Worm (Caenorhabditis elegans) whole organism, late embryonic: Measurements from ENCODE around the gene ddx-15.

Experiments
- C08G9.2 ChIP-seq: sonication (generic microtip); optimal IDR thresholded peaks from 2 replicates; lab custom pipeline; 2016; ENCODE audit warnings: mild to moderate bottlenecking, missing genetic modification characterization, moderate library complexity, missing compliant biosample characterization
- K02D7.2 ChIP-seq: sonication (generic microtip); optimal IDR thresholded peaks from 2 replicates; lab custom pipeline; 2017; ENCODE audit warnings: mild to moderate bottlenecking, missing genetic modification characterization, missing compliant biosample characterization
- K09A11.1 ChIP-seq: sonication (generic microtip); optimal IDR thresholded peaks from 2 replicates; lab custom pipeline; 2017; ENCODE audit warnings: antibody characterized with exemption, mild to moderate bottlenecking, missing genetic modification characterization, missing compliant biosample characterization; ENCODE audit not compliant: insufficient read depth
- T23F11.4 ChIP-seq: fragments of 200-800 bp; sonication (Bioruptor generic); optimal IDR thresholded peaks from 2 replicates; lab custom pipeline; 2018; ENCODE audit warnings: mild to moderate bottlenecking, missing genetic modification characterization, missing compliant biosample characterization
- Y22D7AL.16 ChIP-seq: sonication (generic microtip); optimal IDR thresholded peaks from 2 replicates; lab custom pipeline; 2016; ENCODE audit warnings: missing genetic modification characterization, missing compliant biosample characterization
- ahr-1 ChIP-seq: sonication (generic microtip); optimal IDR thresholded peaks from 2 replicates; lab custom pipeline; 2016; ENCODE audit warnings: missing genetic modification characterization, missing compliant biosample characterization
- ceh-14 ChIP-seq: sonication (generic microtip); optimal IDR thresholded peaks from 2 replicates; lab custom pipeline; 2016; ENCODE audit warnings: missing genotype, missing genetic modification characterization, missing compliant biosample characterization
- ceh-18 ChIP-seq: sonication (generic microtip); optimal IDR thresholded peaks from 2 replicates; lab custom pipeline; 2016; ENCODE audit warnings: missing genetic modification characterization, missing compliant biosample characterization
- ceh-2 ChIP-seq: sonication (generic microtip); optimal IDR thresholded peaks from 2 replicates; lab custom pipeline; 2016; ENCODE audit warnings: missing genotype, missing genetic modification characterization, missing compliant biosample characterization
- ceh-24 ChIP-seq: sonication (generic microtip); optimal IDR thresholded peaks from 2 replicates; lab custom pipeline; 2016; ENCODE audit warnings: mild to moderate bottlenecking, missing genetic modification characterization, missing compliant biosample characterization
- ceh-30 ChIP-seq: fragments of 150-350 bp; optimal IDR thresholded peaks from 2 replicates; lab custom pipeline; 2014; ENCODE audit warnings: missing biosample characterization, missing genetic modification characterization
- ceh-31 ChIP-seq: sonication (generic microtip); optimal IDR thresholded peaks from 2 replicates; lab custom pipeline; 2016; ENCODE audit warnings: missing genetic modification characterization, missing compliant biosample characterization
- ceh-45 ChIP-seq: fragments of 200-800 bp; sonication (Bioruptor generic); IDR thresholded peaks from 2 replicates; pipeline ENCODE4 v1.3.6; 2022; ENCODE audit warnings: missing genetic modification reagents, missing genetic modification characterization, missing compliant biosample characterization
- ceh-48 ChIP-seq: sonication (generic microtip); optimal IDR thresholded peaks from 2 replicates; lab custom pipeline; 2016; ENCODE audit warnings: missing genetic modification characterization, inconsistent platforms, missing compliant biosample characterization
- che-1 ChIP-seq: sonication (generic microtip); optimal IDR thresholded peaks from 2 replicates; lab custom pipeline; 2016; ENCODE audit warnings: mild to moderate bottlenecking, missing genetic modification characterization, missing compliant biosample characterization
- dmd-4 ChIP-seq: sonication (generic microtip); optimal IDR thresholded peaks from 2 replicates; lab custom pipeline; 2016; ENCODE audit warnings: borderline replicate concordance, missing genetic modification characterization, missing compliant biosample characterization
- fkh-10 ChIP-seq: fragments of 150-350 bp; optimal IDR thresholded peaks from 2 replicates; lab custom pipeline; 2014; ENCODE audit warnings: missing biosample characterization, missing genetic modification reagents, missing genetic modification characterization
- hlh-15 ChIP-seq: sonication (generic microtip); optimal IDR thresholded peaks from 2 replicates; lab custom pipeline; 2016; ENCODE audit warnings: missing genetic modification characterization, missing compliant biosample characterization
- hlh-30 ChIP-seq: sonication (generic microtip); optimal IDR thresholded peaks from 2 replicates; lab custom pipeline; 2017; ENCODE audit warnings: antibody characterized with exemption, missing genetic modification characterization, missing compliant biosample characterization; ENCODE audit not compliant: insufficient read depth
- hlh-6 ChIP-seq: sonication (generic microtip); optimal IDR thresholded peaks from 2 replicates; lab custom pipeline; 2016; ENCODE audit warnings: missing genotype, missing genetic modification characterization, missing compliant biosample characterization
- lin-11 ChIP-seq: fragments of 200-800 bp; sonication (Bioruptor generic); optimal IDR thresholded peaks from 2 replicates; lab custom pipeline; 2018; ENCODE audit warnings: mild to moderate bottlenecking, missing genetic modification characterization, missing compliant biosample characterization
- madf-2 ChIP-seq: sonication (generic microtip); optimal IDR thresholded peaks from 2 replicates; lab custom pipeline; 2017; ENCODE audit warnings: missing genetic modification characterization, missing compliant biosample characterization
- nhr-232 ChIP-seq: sonication (generic microtip); optimal IDR thresholded peaks from 2 replicates; lab custom pipeline; 2016; ENCODE audit warnings: missing genetic modification characterization, missing compliant biosample characterization
- npax-4 ChIP-seq: sonication (generic microtip); optimal IDR thresholded peaks from 2 replicates; lab custom pipeline; 2016; ENCODE audit warnings: missing genetic modification characterization, missing compliant biosample characterization
- pag-3 ChIP-seq: sonication (generic microtip); optimal IDR thresholded peaks from 2 replicates; lab custom pipeline; 2016; ENCODE audit warnings: missing compliant biosample characterization, missing genetic modification characterization, borderline replicate concordance
- pax-1 ChIP-seq: fragments of 150-350 bp; optimal IDR thresholded peaks from 2 replicates; lab custom pipeline; 2014; ENCODE audit warnings: missing biosample characterization, missing genetic modification characterization
- pha-4 ChIP-seq: fragments of 150-350 bp; optimal IDR thresholded peaks from 2 replicates; lab custom pipeline; 2018; ENCODE audit warnings: missing biosample characterization, missing genetic modification reagents, missing genetic modification characterization
- ref-2 ChIP-seq: sonication (generic microtip); optimal IDR thresholded peaks from 2 replicates; lab custom pipeline; 2016; ENCODE audit warnings: missing genetic modification characterization, missing compliant biosample characterization
- sox-2 ChIP-seq: fragments of 200-800 bp; sonication (Bioruptor generic); IDR thresholded peaks from 2 replicates; pipeline ENCODE4 v1.3.6; 2022; ENCODE audit warnings: missing genetic modification reagents, missing genetic modification characterization, missing compliant biosample characterization
- sox-4 ChIP-seq: sonication (generic microtip); optimal IDR thresholded peaks from 2 replicates; lab custom pipeline; 2017; ENCODE audit warnings: mild to moderate bottlenecking, missing genetic modification characterization, inconsistent platforms, missing compliant biosample characterization
- unc-3 ChIP-seq, 2 experiments: fragments of 200-800 bp in 1 of 2; sonication (Bioruptor generic) in 1 of 2; sonication (generic microtip) in 1 of 2; conservative IDR thresholded peaks in 1 of 2; optimal IDR thresholded peaks in 1 of 2; 2 replicates each; pipeline versions ENCODE4 v1.3.6 to Lab custom; 2016 to 2022; ENCODE audit warnings: missing compliant biosample characterization in 2 of 2, missing genetic modification characterization in 2 of 2, missing genetic modification reagents in 1 of 2
- unc-42 ChIP-seq: sonication (generic microtip); optimal IDR thresholded peaks from 2 replicates; lab custom pipeline; 2016; ENCODE audit warnings: missing genotype, missing genetic modification characterization, missing compliant biosample characterization
- ztf-16 ChIP-seq: sonication (generic microtip); optimal IDR thresholded peaks from 2 replicates; lab custom pipeline; 2017; ENCODE audit warnings: missing genetic modification characterization, missing compliant biosample characterization

The ddx-15 gene

DNA sequence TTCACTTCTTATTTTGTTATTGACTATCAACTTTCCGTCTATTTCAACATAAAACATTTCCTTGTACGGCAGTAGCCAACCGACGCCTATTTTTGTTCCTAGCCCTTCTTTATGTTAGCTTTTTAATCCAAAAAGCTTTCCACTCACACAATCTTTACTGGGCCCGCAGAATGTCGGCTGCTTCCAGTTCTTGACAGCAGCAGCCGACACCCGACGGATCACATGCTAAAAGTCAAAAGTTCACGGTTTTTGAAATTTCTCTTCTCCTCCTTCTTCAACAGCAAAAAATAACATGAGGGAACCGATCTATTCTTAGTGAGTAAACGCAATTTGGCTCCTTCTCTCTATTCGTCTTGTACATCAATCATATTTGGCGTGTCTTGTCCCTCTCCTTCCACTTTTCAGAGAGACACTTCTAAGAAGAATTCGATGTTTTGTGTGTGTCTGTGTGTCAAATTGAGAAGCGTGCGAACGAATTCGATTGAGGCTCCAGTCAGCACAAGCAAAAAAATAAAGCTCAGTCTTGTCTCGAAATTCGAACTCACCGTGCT is 41.0 kb upstream of the ddx-15 start:
- TF ChIP-seq unc-42: peak; percentile 85
- TF ChIP-seq hlh-30 (tag; lab: Kevin White, UChicago): no peak

ce11 chrIII:5630350-5630749 is 38.8 kb upstream of the ddx-15 start:
- TF ChIP-seq Y22D7AL.16 (tag; lab: Kevin White, UChicago) (no peak), ref-2 (tag; lab: Kevin White, UChicago) (no peak), ceh-31 (tag; lab: Kevin White, UChicago) (no peak), hlh-15 (tag; lab: Kevin White, UChicago) (no peak), npax-4 (tag; lab: Kevin White, UChicago) (no peak)

ce11 chrIII:5629225-5629624 is 37.7 kb upstream of the ddx-15 start:
- TF ChIP-seq ceh-14 (tag; lab: Kevin White, UChicago) (no peak), pha-4 (tag; lab: Kevin White, UChicago) (no peak), sox-2 (GFP tag; lab: Robert Waterston, UW) (no peak), npax-4 (tag; lab: Kevin White, UChicago) (no peak), nhr-232 (no peak), sox-4 (tag; lab: Kevin White, UChicago) (no peak), che-1 (tag; lab: Kevin White, UChicago) (no peak), ceh-18 (no peak), pag-3 (tag; lab: Kevin White, UChicago) (no peak), K02D7.2 (tag; lab: Kevin White, UChicago) (no peak), T23F11.4 (GFP tag; lab: Kevin White, UChicago) (no peak), ztf-16 (no peak), unc-42 (no peak), fkh-10 (GFP tag; lab: Kevin White, UChicago) (no peak), ceh-24 (no peak), ahr-1 (tag; lab: Kevin White, UChicago) (no peak)

DNA sequence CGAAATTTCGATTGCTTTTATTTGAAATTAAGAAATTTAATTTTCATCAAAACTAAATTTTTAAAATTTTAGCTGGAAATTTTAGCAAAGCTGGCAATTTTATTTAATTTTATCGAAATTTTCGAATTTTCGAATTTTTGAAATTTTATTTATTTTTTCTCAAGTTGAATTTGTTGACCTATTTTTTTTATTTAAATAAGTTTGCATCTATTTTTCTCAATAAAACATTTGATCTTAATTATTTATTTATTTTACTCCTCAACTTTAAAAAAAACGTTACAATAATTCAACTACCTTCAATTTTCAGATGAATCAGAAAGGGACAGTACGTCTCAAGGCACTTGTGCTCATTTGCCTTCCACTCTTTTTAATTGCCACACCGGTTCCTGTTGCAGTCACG is 33.3 kb upstream of the ddx-15 start, which contains the start of gene daf-4:
TSS of gene daf-4 (plus strand) at position 301 of the 400 bp plus-strand sequence.
- TF ChIP-seq sox-4 (tag; lab: Kevin White, UChicago): no peak
- no peak for TF ChIP-seq unc-3 (GFP tag; conservative IDR thresholded peaks at IDR 0.05; lab: Robert Waterston, UW)
- TF ChIP-seq unc-3 (tag; optimal IDR thresholded peaks at IDR 0.05; lab: Kevin White, UChicago): no peak
- no peak for TF ChIP-seq lin-11 (tag; lab: Kevin White, UChicago)
- TF ChIP-seq ceh-2 (tag; lab: Kevin White, UChicago): no peak
- no peak for TF ChIP-seq ceh-45
- TF ChIP-seq dmd-4 (tag; lab: Kevin White, UChicago): no peak

DNA sequence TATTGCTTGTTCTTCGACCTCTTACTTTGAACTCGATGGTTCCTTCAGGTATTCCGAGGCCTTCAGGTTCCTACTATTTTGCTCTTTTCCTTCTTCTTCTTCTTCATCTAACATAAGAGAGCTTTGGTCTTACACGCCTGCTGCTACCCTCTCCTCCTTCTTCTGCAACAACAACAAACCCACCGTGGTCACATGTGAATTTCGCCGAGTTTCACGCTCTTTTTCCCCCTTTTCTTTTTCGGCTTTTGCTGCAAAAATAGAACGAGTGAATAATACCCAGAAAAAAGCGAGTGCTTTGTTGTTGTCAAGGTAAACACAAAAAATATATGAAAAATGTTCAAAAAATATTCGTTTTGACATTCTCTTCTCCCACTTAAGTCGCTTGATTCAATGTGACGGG is 31.9 kb upstream of the ddx-15 start:
- no peak for TF ChIP-seq unc-42
- TF ChIP-seq hlh-30 (tag; lab: Kevin White, UChicago): peak; percentile 30

ce11 chrIII:5622232-5623009 is 30.9 kb upstream of the ddx-15 start:
- TF ChIP-seq ceh-48 (tag; lab: Kevin White, UChicago) (no peak), hlh-6 (tag; lab: Kevin White, UChicago) (no peak), C08G9.2 (tag; lab: Kevin White, UChicago) (no peak), madf-2 (tag; lab: Kevin White, UChicago) (no peak), K09A11.1 (tag; lab: Kevin White, UChicago) (no peak), pax-1 (no peak), ceh-30 (no peak)
